Worm (Caenorhabditis elegans) whole organism, early embryonic: ENCODE data around the gene dpy-31.

Experiments used
- ama-1 ChIP-seq: fragments of 150-350 bp; optimal IDR thresholded peaks from 2 replicates; lab custom pipeline; 2014
- hnd-1 ChIP-seq: sonication (generic microtip); optimal IDR thresholded peaks from 2 replicates; lab custom pipeline; 2016; ENCODE audit warnings: missing genetic modification characterization, missing compliant biosample characterization
- tbx-37 ChIP-seq: fragments of 200-800 bp; sonication (Bioruptor generic); conservative IDR thresholded peaks from 2 replicates; pipeline ENCODE4 v1.3.6; 2022; ENCODE audit warnings: missing genetic modification reagents, missing genetic modification characterization, missing compliant biosample characterization

- TF ChIP-seq ama-1 (lab: Kevin White, UChicago) (no peak), tbx-37 (GFP tag; lab: Robert Waterston, UW) (no peak), hnd-1 (tag; lab: Kevin White, UChicago) (no peak)
Measured at ce11 chrIII:7153747-7154238, 48.2 kb upstream of the dpy-31 start, which contains the start of gene ogt-1.
